Worm (Caenorhabditis elegans): ENCODE results near the gene Y102A5C.40.
"Not testable (repeated sequence)": the region's sequence is repeated elsewhere in the genome, so short reads cannot be mapped to it uniquely, and the experiment has no call there.

Gene Y102A5C.40

DNA sequence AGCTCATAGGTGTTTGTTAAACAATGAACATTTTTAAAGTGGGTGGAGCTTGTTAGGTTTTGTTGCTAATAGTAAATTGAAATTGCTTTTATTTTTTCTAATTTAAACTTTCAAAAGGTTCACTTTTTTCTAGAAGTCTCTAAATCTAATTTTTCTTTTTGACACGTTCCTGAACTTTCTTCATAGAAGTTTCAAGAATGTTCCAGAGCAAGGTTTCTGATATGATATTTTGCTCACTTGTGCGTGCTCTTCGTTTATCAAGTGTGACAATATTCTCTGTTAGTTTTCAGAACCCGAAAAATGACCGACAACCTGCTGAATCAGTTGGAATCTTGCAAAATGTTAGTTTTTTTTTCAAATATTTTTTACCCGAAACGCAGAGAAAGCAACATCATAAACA lies 48.2 kb downstream of the Y102A5C.40 start, which contains the start of gene fbxa-148:
Gene fbxa-148 (plus strand): TSS at position 301 of the 400 bp plus-strand sequence.
- not testable (repeated sequence) for TF ChIP-seq unc-62 (GFP tag; optimal IDR thresholded peaks at IDR 0.05)
